Worm (Caenorhabditis elegans): ENCODE results near the gene C05E11.3.

- TF ChIP-seq skn-1 (tag; optimal IDR thresholded peaks at IDR 0.05), result no peak
- no peak for TF ChIP-seq nhr-11 (tag; optimal IDR thresholded peaks at IDR 0.05)
- no peak for TF ChIP-seq mab-5 (tag; optimal IDR thresholded peaks at IDR 0.05)
- TF ChIP-seq ztf-11 (tag; optimal IDR thresholded peaks at IDR 0.05), result no peak
- no peak for TF ChIP-seq ZK546.5 (tag; optimal IDR thresholded peaks at IDR 0.05)
- no peak for TF ChIP-seq ceh-16 (tag; optimal IDR thresholded peaks at IDR 0.05)
- no peak for TF ChIP-seq unc-39 (tag; optimal IDR thresholded peaks at IDR 0.05)
- TF ChIP-seq lin-39 (tag; optimal IDR thresholded peaks at IDR 0.05), result no peak
- TF ChIP-seq R02D3.7 (tag; optimal IDR thresholded peaks at IDR 0.05), result no peak
These were observed 8.8 kb upstream of the C05E11.3 start for ce11 chrX:4569276-4569675.
